Fruit fly (Drosophila melanogaster) whole organism: ENCODE results near the gene slx1.

Experiments used
- CG8478 ChIP-seq: fragments of >200 bp; optimal IDR thresholded peaks from 2 replicates; lab custom pipeline; 2018; ENCODE audit warnings: inconsistent platforms
- EcR ChIP-seq, 2 experiments: fragments of >200 bp; optimal IDR thresholded peaks; 2 replicates each; lab custom pipeline; 2017; ENCODE audit warnings: missing biosample characterization in 2 of 2, missing genetic modification characterization in 2 of 2, missing genetic modification reagents in 2 of 2
- pan ChIP-seq: fragments of >200 bp; optimal IDR thresholded peaks from 2 replicates; lab custom pipeline; 2017
- psq ChIP-seq: fragments of >200 bp; optimal IDR thresholded peaks from 2 replicates; lab custom pipeline; 2017
- usp ChIP-seq: fragments of >200 bp; optimal IDR thresholded peaks from 2 replicates; lab custom pipeline; 2017; ENCODE audit warnings: missing biosample characterization, missing genetic modification characterization, mixed read lengths

DNA sequence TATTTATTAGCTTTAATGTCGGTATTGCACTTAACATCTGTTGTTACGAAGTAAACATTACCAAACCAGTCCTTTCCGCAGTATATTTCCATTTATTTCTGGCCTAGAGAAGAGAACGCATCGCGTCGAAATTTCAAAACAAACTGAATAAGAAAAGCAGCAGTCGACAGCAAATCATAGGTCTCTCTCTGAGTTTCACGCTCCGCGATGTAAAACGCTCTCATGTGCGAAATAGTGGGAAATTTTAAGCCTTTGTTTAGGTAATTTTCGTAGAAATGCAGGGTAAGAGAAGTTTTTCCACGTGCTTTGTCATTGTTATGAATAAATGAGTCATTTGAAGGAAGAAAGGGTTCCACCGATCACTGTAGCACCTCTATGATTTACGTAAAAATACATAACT lies 42.1 kb upstream of the slx1 start:
- TF ChIP-seq EcR (GFP tag; optimal IDR thresholded peaks at IDR 0.05; lab: Kevin White, UChicago) (no peak), usp (no peak), pan (lab: Kevin White, UChicago) (no peak), CG8478 (lab: Kevin White, UChicago) (no peak), psq (lab: Kevin White, UChicago) (no peak)
